Fruit fly (Drosophila melanogaster) whole organism: ENCODE measurements around the gene CG43246.

ENCODE experiments used
- pan ChIP-seq: fragments of >200 bp; optimal IDR thresholded peaks from 2 replicates; lab custom pipeline; 2017
- psq ChIP-seq: fragments of >200 bp; optimal IDR thresholded peaks from 2 replicates; lab custom pipeline; 2017

- TF ChIP-seq psq (lab: Kevin White, UChicago): no peak
- TF ChIP-seq pan (lab: Kevin White, UChicago): no peak
Measured at dm6 chr3L:14553891-14554303, 17.5 kb downstream of the CG43246 start.
